Fruit fly (Drosophila melanogaster) whole organism, adult: ENCODE measurements around the gene Sfp93F.

Experiments
- CG5204 ChIP-seq: fragments of 200-800 bp; sonication (Bioruptor generic); optimal IDR thresholded peaks from 2 replicates; lab custom pipeline; 2016; ENCODE audit warnings: missing biosample characterization, missing genetic modification characterization
- CG7101 ChIP-seq: fragments of 200-800 bp; sonication (Bioruptor generic); optimal IDR thresholded peaks from 2 replicates; lab custom pipeline; 2018; ENCODE audit warnings: missing biosample characterization, mild to moderate bottlenecking, missing genetic modification characterization, moderate library complexity

dm6 chr3R:21693110-21693672 is 42.9 kb downstream of the Sfp93F start:
- TF ChIP-seq CG7101 (no peak), CG5204 (GFP tag; lab: Kevin White, UChicago) (no peak)
